Fruit fly (Drosophila melanogaster) whole organism, embryonic: ENCODE data around the gene Sbf.

Experiments
- Ada2b ChIP-seq: fragments of 200-800 bp; sonication (Bioruptor generic); IDR thresholded peaks from 2 replicates; pipeline ENCODE4 v1.3.6; 2022; ENCODE audit warnings: missing biosample characterization, missing genetic modification characterization
- Atf-2 ChIP-seq: fragments of 200-800 bp; sonication (Bioruptor generic); optimal IDR thresholded peaks from 2 replicates; lab custom pipeline; 2016; ENCODE audit warnings: missing biosample characterization, missing genetic modification characterization
- Bgb ChIP-seq: fragments of 200-800 bp; sonication (Bioruptor generic); IDR thresholded peaks from 2 replicates; pipeline ENCODE4 v1.3.6; 2022; ENCODE audit warnings: missing biosample characterization, missing genetic modification characterization; ENCODE audit not compliant: partially characterized antibody
- CG10462 ChIP-seq: fragments of 200-800 bp; sonication (Bioruptor generic); optimal IDR thresholded peaks from 2 replicates; lab custom pipeline; 2016; ENCODE audit warnings: missing biosample characterization, missing genetic modification characterization
- CG10543 ChIP-seq: fragments of 200-800 bp; sonication (Bioruptor generic); optimal IDR thresholded peaks from 3 replicates; lab custom pipeline; 2017; ENCODE audit warnings: missing biosample characterization, mild to moderate bottlenecking, missing genetic modification characterization, moderate library complexity
- CG10979 ChIP-seq: fragments of 200-800 bp; sonication (Bioruptor generic); optimal IDR thresholded peaks from 2 replicates; lab custom pipeline; 2018; ENCODE audit warnings: missing biosample characterization, mild to moderate bottlenecking, missing genetic modification characterization, moderate library complexity
- CG12659 ChIP-seq: fragments of 200-800 bp; sonication (Bioruptor generic); optimal IDR thresholded peaks from 3 replicates; lab custom pipeline; 2017; ENCODE audit warnings: mild to moderate bottlenecking, missing biosample characterization, missing genetic modification reagents, missing genetic modification characterization
- CG14050 ChIP-seq: fragments of 200-800 bp; sonication (Bioruptor generic); IDR thresholded peaks from 3 replicates; pipeline ENCODE4 v1.3.6; 2022; ENCODE audit warnings: missing biosample characterization, missing genetic modification characterization
- CG15514 ChIP-seq: fragments of 200-800 bp; sonication (Bioruptor generic); optimal IDR thresholded peaks from 3 replicates; lab custom pipeline; 2017; ENCODE audit warnings: missing biosample characterization, missing genetic modification characterization, mild to moderate bottlenecking, moderate library complexity, missing genetic modification reagents
- CG15601 ChIP-seq: fragments of 200-800 bp; sonication (Bioruptor generic); optimal IDR thresholded peaks from 3 replicates; lab custom pipeline; 2019; ENCODE audit warnings: missing biosample characterization, mild to moderate bottlenecking, missing genetic modification characterization, moderate library complexity
- CG15696 ChIP-seq: fragments of 200-800 bp; sonication (Bioruptor generic); optimal IDR thresholded peaks from 2 replicates; lab custom pipeline; 2019; ENCODE audit warnings: missing biosample characterization, mild to moderate bottlenecking, missing genetic modification characterization, moderate library complexity
- CG17359 ChIP-seq: fragments of 200-800 bp; sonication (Bioruptor generic); optimal IDR thresholded peaks from 3 replicates; lab custom pipeline; 2018; ENCODE audit warnings: missing biosample characterization, mild to moderate bottlenecking, missing genetic modification characterization, moderate library complexity
- CG17829 ChIP-seq: fragments of 200-800 bp; optimal IDR thresholded peaks from 2 replicates; lab custom pipeline; 2019; ENCODE audit warnings: missing biosample characterization, mild to moderate bottlenecking, missing genetic modification characterization, moderate library complexity
- CG18619 ChIP-seq: fragments of 200-800 bp; sonication (Bioruptor generic); optimal IDR thresholded peaks from 3 replicates; lab custom pipeline; 2017; ENCODE audit warnings: missing biosample characterization, mild to moderate bottlenecking, missing genetic modification characterization
- CG2875 ChIP-seq: fragments of 200-800 bp; sonication (Bioruptor generic); optimal IDR thresholded peaks from 2 replicates; lab custom pipeline; 2017; ENCODE audit warnings: missing biosample characterization, mild to moderate bottlenecking, missing genetic modification characterization, missing genetic modification reagents
- CG32532 ChIP-seq: fragments of 200-800 bp; sonication (Bioruptor generic); IDR thresholded peaks from 2 replicates; pipeline ENCODE4 v1.3.6; 2022; ENCODE audit warnings: missing biosample characterization, missing genetic modification characterization
- CG4707 ChIP-seq: fragments of 200-800 bp; sonication (Bioruptor generic); optimal IDR thresholded peaks from 2 replicates; lab custom pipeline; 2018; ENCODE audit warnings: missing biosample characterization, mild to moderate bottlenecking, missing genetic modification characterization, moderate library complexity
- CG6175 ChIP-seq: fragments of 200-800 bp; sonication (Bioruptor generic); IDR thresholded peaks from 3 replicates; pipeline ENCODE4 v1.3.6; 2022; ENCODE audit warnings: missing biosample characterization, missing genetic modification characterization
- CG6791 ChIP-seq: fragments of 200-800 bp; sonication (Bioruptor generic); IDR thresholded peaks from 3 replicates; pipeline ENCODE4 v1.3.6; 2022; ENCODE audit warnings: missing biosample characterization, missing genetic modification characterization; ENCODE audit not compliant: partially characterized antibody
- CG6813 ChIP-seq: fragments of 200-800 bp; sonication (Bioruptor generic); optimal IDR thresholded peaks from 2 replicates; lab custom pipeline; 2017; ENCODE audit warnings: missing biosample characterization, missing genetic modification characterization, mild to moderate bottlenecking, moderate library complexity, missing genetic modification reagents
- CG8290 ChIP-seq, 3 experiments: fragments of 200-800 bp; sonication (Bioruptor generic); optimal IDR thresholded peaks; 2 replicates each; lab custom pipeline; 2016 to 2019; ENCODE audit warnings: missing biosample characterization in 3 of 3, missing genetic modification characterization in 3 of 3, mild to moderate bottlenecking in 2 of 3, moderate library complexity in 1 of 3
- Dip2 ChIP-seq: fragments of 200-800 bp; sonication (Bioruptor generic); IDR thresholded peaks from 2 replicates; pipeline ENCODE4 v1.3.6; 2022; ENCODE audit warnings: missing biosample characterization, missing genetic modification characterization
- Eip74EF ChIP-seq, 2 experiments: fragments of 200-800 bp in 1 of 2; fragments of >200 bp in 1 of 2; sonication (Bioruptor generic) in 1 of 2; optimal IDR thresholded peaks; 2 replicates each; lab custom pipeline; 2017 to 2019; ENCODE audit warnings: missing biosample characterization in 2 of 2, missing genetic modification characterization in 2 of 2, mild to moderate bottlenecking in 1 of 2, moderate library complexity in 1 of 2
- GATAe ChIP-seq: fragments of 200-800 bp; sonication (Bioruptor generic); conservative IDR thresholded peaks from 2 replicates; pipeline ENCODE4 v1.3.6; 2022; ENCODE audit warnings: missing biosample characterization, missing genetic modification characterization
- HLH54F ChIP-seq: fragments of 200-800 bp; sonication (Bioruptor generic); optimal IDR thresholded peaks from 3 replicates; lab custom pipeline; 2016; ENCODE audit warnings: missing biosample characterization, missing genetic modification characterization
- Hmr ChIP-seq: fragments of 200-800 bp; sonication (Bioruptor generic); optimal IDR thresholded peaks from 3 replicates; lab custom pipeline; 2017; ENCODE audit warnings: mild to moderate bottlenecking, missing biosample characterization, missing genetic modification reagents, missing genetic modification characterization
- Hmx ChIP-seq: fragments of 200-800 bp; sonication (Bioruptor generic); optimal IDR thresholded peaks from 2 replicates; lab custom pipeline; 2016; ENCODE audit warnings: missing biosample characterization, missing genetic modification characterization
- Hr3 ChIP-seq: fragments of 200-800 bp; sonication (Bioruptor generic); optimal IDR thresholded peaks from 3 replicates; lab custom pipeline; 2016; ENCODE audit warnings: missing biosample characterization, missing genetic modification characterization
- Hr39 ChIP-seq: fragments of >200 bp; optimal IDR thresholded peaks from 2 replicates; lab custom pipeline; 2017
- Myb ChIP-seq: fragments of 200-800 bp; sonication (Bioruptor generic); optimal IDR thresholded peaks from 2 replicates; lab custom pipeline; 2016; ENCODE audit warnings: missing biosample characterization, missing genetic modification characterization
- Xrp1 ChIP-seq: fragments of 200-800 bp; sonication (Bioruptor generic); IDR thresholded peaks from 2 replicates; pipeline ENCODE4 v1.3.6; 2022; ENCODE audit warnings: missing biosample characterization, missing genetic modification characterization
- ab ChIP-seq: fragments of 200-800 bp; sonication (Bioruptor generic); optimal IDR thresholded peaks from 2 replicates; lab custom pipeline; 2016; ENCODE audit warnings: missing biosample characterization, missing genetic modification characterization
- al ChIP-seq: fragments of 200-800 bp; sonication (Bioruptor generic); IDR thresholded peaks from 2 replicates; pipeline ENCODE4 v1.3.6; 2022; ENCODE audit warnings: missing biosample characterization, missing genetic modification characterization
- aop ChIP-seq: fragments of 200-800 bp; sonication (Bioruptor generic); IDR thresholded peaks from 2 replicates; pipeline ENCODE4 v1.3.6; 2022; ENCODE audit warnings: missing biosample characterization, missing genetic modification characterization
- ap ChIP-seq: fragments of 200-800 bp; sonication (Bioruptor generic); IDR thresholded peaks from 2 replicates; pipeline ENCODE4 v1.3.6; 2022; ENCODE audit warnings: missing biosample characterization, missing genetic modification characterization
- bsh ChIP-seq, 2 experiments: fragments of 200-800 bp; sonication (Bioruptor generic); optimal IDR thresholded peaks; 2 replicates each; lab custom pipeline; 2017 to 2018; ENCODE audit warnings: mild to moderate bottlenecking in 2 of 2, missing biosample characterization in 2 of 2, missing genetic modification characterization in 2 of 2, moderate library complexity in 1 of 2
- cad ChIP-seq: fragments of >200 bp; optimal IDR thresholded peaks from 2 replicates; lab custom pipeline; 2017; ENCODE audit warnings: missing biosample characterization, missing genetic modification characterization
- dmrt99B ChIP-seq: fragments of 200-800 bp; sonication (Bioruptor generic); optimal IDR thresholded peaks from 2 replicates; lab custom pipeline; 2018; ENCODE audit warnings: missing biosample characterization, mild to moderate bottlenecking, missing genetic modification characterization, moderate library complexity
- eyg ChIP-seq: fragments of 200-800 bp; sonication (Bioruptor generic); optimal IDR thresholded peaks from 3 replicates; lab custom pipeline; 2016; ENCODE audit warnings: missing biosample characterization, missing genetic modification characterization
- ftz-f1 ChIP-seq: fragments of 200-800 bp; sonication (Bioruptor generic); optimal IDR thresholded peaks from 2 replicates; lab custom pipeline; 2016; ENCODE audit warnings: missing biosample characterization, missing genetic modification characterization
- knrl ChIP-seq: fragments of 200-800 bp; sonication (Bioruptor generic); IDR thresholded peaks from 3 replicates; pipeline ENCODE4 v1.3.6; 2022; ENCODE audit warnings: missing biosample characterization, missing genetic modification characterization; ENCODE audit not compliant: partially characterized antibody
- lbe ChIP-seq: fragments of 200-800 bp; sonication (Bioruptor generic); optimal IDR thresholded peaks from 2 replicates; lab custom pipeline; 2016; ENCODE audit warnings: missing biosample characterization, mild to moderate bottlenecking, missing genetic modification characterization
- sc ChIP-seq, 3 experiments: fragments of >200 bp in 2 of 3; fragments of 200-800 bp in 1 of 3; sonication (Bioruptor generic) in 1 of 3; optimal IDR thresholded peaks; 2 replicates in 2 of 3; 3 replicates in 1 of 3; lab custom pipeline; 2017; ENCODE audit warnings: mild to moderate bottlenecking in 1 of 3, missing biosample characterization in 1 of 3, missing genetic modification characterization in 1 of 3, missing genetic modification reagents in 1 of 3
- sd ChIP-seq: fragments of 200-800 bp; sonication (Bioruptor generic); optimal IDR thresholded peaks from 3 replicates; lab custom pipeline; 2018; ENCODE audit warnings: missing biosample characterization, mild to moderate bottlenecking, missing genetic modification characterization, moderate library complexity
- seq ChIP-seq: fragments of 200-800 bp; sonication (Bioruptor generic); IDR thresholded peaks from 2 replicates; pipeline ENCODE4 v1.3.6; 2022; ENCODE audit warnings: missing biosample characterization, missing genetic modification characterization
- sisA ChIP-seq: fragments of 200-800 bp; sonication (Bioruptor generic); IDR thresholded peaks from 2 replicates; pipeline ENCODE4 v1.3.6; 2022; ENCODE audit warnings: missing biosample characterization, missing genetic modification characterization
- trh ChIP-seq: fragments of 200-800 bp; sonication (Bioruptor generic); optimal IDR thresholded peaks from 2 replicates; lab custom pipeline; 2016; ENCODE audit warnings: missing biosample characterization, missing genetic modification characterization
- wor ChIP-seq: fragments of 200-800 bp; sonication (Bioruptor generic); IDR thresholded peaks from 2 replicates; pipeline ENCODE4 v1.3.6; 2022; ENCODE audit warnings: missing biosample characterization, missing genetic modification characterization
- zen ChIP-seq: fragments of 200-800 bp; sonication (Bioruptor generic); optimal IDR thresholded peaks from 3 replicates; lab custom pipeline; 2018; ENCODE audit warnings: missing biosample characterization, mild to moderate bottlenecking, missing genetic modification characterization, moderate library complexity
- zen2 ChIP-seq: fragments of 200-800 bp; sonication (Bioruptor generic); IDR thresholded peaks from 3 replicates; pipeline ENCODE4 v1.3.6; 2022; ENCODE audit warnings: missing biosample characterization, missing genetic modification characterization; ENCODE audit not compliant: partially characterized antibody

Gene Sbf

DNA sequence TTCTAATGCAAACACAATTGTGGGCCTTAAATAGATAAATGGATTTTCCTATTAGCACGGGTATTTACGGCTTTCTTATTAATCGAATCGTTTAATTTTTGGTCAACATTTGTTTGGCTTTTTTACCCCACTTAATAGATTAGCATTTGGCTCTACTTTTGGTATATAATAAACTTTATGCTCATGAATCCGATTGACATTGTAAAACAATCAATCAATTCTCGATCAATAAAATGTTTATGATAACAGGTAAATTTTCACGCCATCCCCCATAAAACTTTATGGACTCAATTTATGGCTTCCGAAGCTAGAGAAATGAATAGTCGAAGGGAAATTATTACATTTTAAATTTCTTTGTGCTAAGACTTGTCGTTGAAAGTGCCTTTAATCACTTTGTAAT, 12.9 kb upstream of the Sbf start (continued):
- TF ChIP-seq Eip74EF (GFP tag; optimal IDR thresholded peaks at IDR 0.05; lab: Kevin White, UChicago) = peak in 1 of 2 experiments; percentile 84
- no peak for TF ChIP-seq eyg (GFP tag; lab: Kevin White, UChicago)
- no peak for TF ChIP-seq zen (tag; lab: Kevin White, UChicago)
- TF ChIP-seq CG10462 (GFP tag; lab: Kevin White, UChicago) = no peak
- no peak for TF ChIP-seq Bgb (GFP tag; lab: Robert Waterston, UW)
- TF ChIP-seq cad (GFP tag; lab: Kevin White, UChicago) = no peak
- TF ChIP-seq seq (GFP tag; lab: Robert Waterston, UW) = peak; percentile 13; the same call in 1 of the 2 replicates
- no peak for TF ChIP-seq CG8290 (GFP tag; optimal IDR thresholded peaks at IDR 0.05; lab: Kevin White, UChicago)
- peak in 1 of 2 experiments; percentile 67 for TF ChIP-seq CG8290 (tag; optimal IDR thresholded peaks at IDR 0.05; lab: Kevin White, UChicago)
- no peak for TF ChIP-seq ab (GFP tag; lab: Kevin White, UChicago)
- no peak for TF ChIP-seq CG14050 (GFP tag; lab: Robert Waterston, UW)
- TF ChIP-seq CG10543 (GFP tag; lab: Kevin White, UChicago) = no peak
- no peak for TF ChIP-seq Ada2b (GFP tag; lab: Robert Waterston, UW)
- TF ChIP-seq CG10979 (tag; lab: Kevin White, UChicago) = peak; percentile 53
- TF ChIP-seq sd (tag; lab: Kevin White, UChicago) = peak; percentile 44
- no peak for TF ChIP-seq CG6791
- TF ChIP-seq Xrp1 = no peak
- TF ChIP-seq GATAe (GFP tag; lab: Robert Waterston, UW) = no peak
- peak; percentile 29 for TF ChIP-seq Hmr (GFP tag; lab: Kevin White, UChicago)
- no peak for TF ChIP-seq knrl
- no peak for TF ChIP-seq ap (GFP tag; lab: Robert Waterston, UW)
- TF ChIP-seq CG17829 = no peak
- TF ChIP-seq CG15514 = no peak
- TF ChIP-seq CG6175 (GFP tag; lab: Robert Waterston, UW) = no peak; the same call in 2 of the 3 replicates
- peak; percentile 65 for TF ChIP-seq CG15601 (tag; lab: Kevin White, UChicago)
- no peak for TF ChIP-seq lbe
- TF ChIP-seq sisA = no peak
- no peak for TF ChIP-seq zen2 (GFP tag; lab: Robert Waterston, UW)
- no peak for TF ChIP-seq CG18619 (GFP tag; lab: Kevin White, UChicago)
- TF ChIP-seq dmrt99B (tag; lab: Kevin White, UChicago) = peak; percentile 51
- TF ChIP-seq CG4707 (GFP tag; lab: Kevin White, UChicago) = peak; percentile 35
- TF ChIP-seq CG12659 (GFP tag; lab: Kevin White, UChicago) = peak; percentile 22
- no peak for TF ChIP-seq wor (GFP tag; lab: Robert Waterston, UW)
- no peak for TF ChIP-seq sc (optimal IDR thresholded peaks at IDR 0.05; lab: Kevin White, UChicago)
- peak; percentile 32 for TF ChIP-seq sc (GFP tag; optimal IDR thresholded peaks at IDR 0.05; lab: Kevin White, UChicago)
- TF ChIP-seq CG32532 (GFP tag; lab: Robert Waterston, UW) = no peak
- no peak for TF ChIP-seq HLH54F (GFP tag; lab: Kevin White, UChicago)
- no peak for TF ChIP-seq ftz-f1
- TF ChIP-seq Dip2 (GFP tag; lab: Robert Waterston, UW) = no peak
- no peak for TF ChIP-seq al (GFP tag; lab: Robert Waterston, UW)
- TF ChIP-seq bsh (GFP tag; optimal IDR thresholded peaks at IDR 0.05; lab: Kevin White, UChicago) = peak in 1 of 2 experiments; percentile 64
- TF ChIP-seq CG15696 (tag; lab: Kevin White, UChicago) = no peak
- peak; percentile 23 for TF ChIP-seq CG6813
- no peak for TF ChIP-seq Hr39 (lab: Kevin White, UChicago)
- TF ChIP-seq CG2875 (GFP tag; lab: Kevin White, UChicago) = peak; percentile 52
- TF ChIP-seq Myb (GFP tag; lab: Kevin White, UChicago) = no peak
- TF ChIP-seq CG17359 (tag; lab: Kevin White, UChicago) = peak; percentile 48
- no peak for TF ChIP-seq trh (GFP tag; lab: Kevin White, UChicago)
- no peak for TF ChIP-seq Hmx (GFP tag; lab: Kevin White, UChicago)
- no peak for TF ChIP-seq Atf-2 (GFP tag; lab: Kevin White, UChicago)
- TF ChIP-seq Hr3 (GFP tag; lab: Kevin White, UChicago) = no peak
- no peak for TF ChIP-seq aop (GFP tag; lab: Robert Waterston, UW)
